Worm (Caenorhabditis elegans) whole organism, L1 larva: ENCODE results near the gene alh-9.

Experiments used
- C34B4.2 ChIP-seq: sonication (generic microtip); optimal IDR thresholded peaks from 2 replicates; lab custom pipeline; 2017; ENCODE audit warnings: mild to moderate bottlenecking, missing genetic modification characterization, missing compliant biosample characterization
- Y116A8C.19 ChIP-seq: sonication (generic microtip); optimal IDR thresholded peaks from 2 replicates; lab custom pipeline; 2016; ENCODE audit warnings: missing compliant biosample characterization, missing genetic modification characterization, borderline replicate concordance
- blmp-1 ChIP-seq: fragments of 150-350 bp; optimal IDR thresholded peaks from 2 replicates; lab custom pipeline; 2014; ENCODE audit warnings: missing biosample characterization, missing genetic modification characterization
- ceh-63 ChIP-seq: fragments of 200-800 bp; sonication (Bioruptor generic); optimal IDR thresholded peaks from 2 replicates; lab custom pipeline; 2018; ENCODE audit warnings: mild to moderate bottlenecking, missing genetic modification characterization, missing compliant biosample characterization
- ceh-8 ChIP-seq: fragments of 200-800 bp; sonication (Bioruptor generic); optimal IDR thresholded peaks from 2 replicates; lab custom pipeline; 2018; ENCODE audit warnings: mild to moderate bottlenecking, missing genetic modification characterization, moderate library complexity, missing compliant biosample characterization
- ces-1 ChIP-seq: fragments of 150-350 bp; optimal IDR thresholded peaks from 2 replicates; lab custom pipeline; 2014; ENCODE audit warnings: missing biosample characterization, missing genetic modification reagents, missing genetic modification characterization
- dpl-1 ChIP-seq, 3 experiments: fragments of 150-350 bp in 2 of 3; sonication (generic microtip) in 1 of 3; optimal IDR thresholded peaks; 2 replicates each; lab custom pipeline; 2014 to 2017; ENCODE audit warnings: missing biosample characterization in 3 of 3, missing genetic modification characterization in 3 of 3, missing genetic modification reagents in 3 of 3
- dsc-1 ChIP-seq: sonication (generic microtip); optimal IDR thresholded peaks from 2 replicates; lab custom pipeline; 2016; ENCODE audit warnings: mild to moderate bottlenecking, missing genetic modification characterization, missing compliant biosample characterization
- efl-1 ChIP-seq, 4 experiments: fragments of 150-350 bp; optimal IDR thresholded peaks in 3 of 4; peaks in 1 of 4; 1 replicate in 1 of 4; 2 replicates in 3 of 4; lab custom pipeline; 2014; ENCODE audit warnings: missing biosample characterization in 2 of 4, missing genetic modification characterization in 2 of 4, missing genetic modification reagents in 2 of 4
- efl-3 ChIP-seq: fragments of 200-800 bp; sonication (Bioruptor generic); optimal IDR thresholded peaks from 2 replicates; lab custom pipeline; 2018; ENCODE audit warnings: mild to moderate bottlenecking, missing genetic modification characterization, missing compliant biosample characterization
- egl-27 ChIP-seq, 2 experiments: fragments of 150-350 bp in 1 of 2; sonication (generic microtip); optimal IDR thresholded peaks; 3 replicates each; lab custom pipeline; 2017 to 2018; ENCODE audit warnings: missing biosample characterization in 2 of 2, missing genetic modification characterization in 2 of 2, missing genetic modification reagents in 2 of 2
- elt-2 ChIP-seq: sonication (generic microtip); optimal IDR thresholded peaks from 2 replicates; lab custom pipeline; 2016; ENCODE audit warnings: missing genetic modification characterization, mild to moderate bottlenecking, inconsistent platforms, missing compliant biosample characterization, missing genetic modification reagents
- elt-3 ChIP-seq, 6 experiments: fragments of 150-350 bp in 1 of 6; sonication (generic microtip); optimal IDR thresholded peaks; 2 replicates each; lab custom pipeline; 2017 to 2018; ENCODE audit warnings: missing biosample characterization in 6 of 6, missing genetic modification characterization in 6 of 6, inconsistent platforms in 1 of 6
- ets-5 ChIP-seq: fragments of 200-800 bp; sonication (Bioruptor generic); IDR thresholded peaks from 2 replicates; pipeline ENCODE4 v1.3.6; 2022; ENCODE audit warnings: missing genetic modification characterization, missing compliant biosample characterization
- fkh-10 ChIP-seq: sonication (generic microtip); optimal IDR thresholded peaks from 2 replicates; lab custom pipeline; 2017; ENCODE audit warnings: missing biosample characterization, missing genetic modification reagents, missing genetic modification characterization
- fkh-8 ChIP-seq: sonication (generic microtip); optimal IDR thresholded peaks from 2 replicates; lab custom pipeline; 2016; ENCODE audit warnings: mild to moderate bottlenecking, missing genetic modification characterization, missing compliant biosample characterization
- grh-1 ChIP-seq: fragments of 200-800 bp; sonication (Bioruptor generic); IDR thresholded peaks from 2 replicates; pipeline ENCODE4 v1.3.6; 2022; ENCODE audit warnings: missing genetic modification reagents, missing genetic modification characterization, missing compliant biosample characterization
- hlh-17 ChIP-seq: fragments of 200-800 bp; sonication (Bioruptor generic); optimal IDR thresholded peaks from 2 replicates; lab custom pipeline; 2018; ENCODE audit warnings: missing genetic modification characterization, mild to moderate bottlenecking, missing compliant biosample characterization, moderate library complexity, borderline replicate concordance
- hlh-4 ChIP-seq: sonication (generic microtip); optimal IDR thresholded peaks from 2 replicates; lab custom pipeline; 2016; ENCODE audit warnings: mild to moderate bottlenecking, missing genetic modification characterization, missing compliant biosample characterization
- jun-1 ChIP-seq: fragments of 150-350 bp; optimal IDR thresholded peaks from 2 replicates; lab custom pipeline; 2014; ENCODE audit warnings: missing biosample characterization, missing genetic modification reagents, missing genetic modification characterization
- lin-13 ChIP-seq: fragments of 150-350 bp; optimal IDR thresholded peaks from 2 replicates; lab custom pipeline; 2014; ENCODE audit warnings: missing biosample characterization, missing genetic modification reagents, missing genetic modification characterization
- lin-14 ChIP-seq: fragments of 200-800 bp; sonication (Bioruptor generic); optimal IDR thresholded peaks from 2 replicates; lab custom pipeline; 2018; ENCODE audit warnings: mild to moderate bottlenecking, missing genetic modification characterization, moderate library complexity, missing compliant biosample characterization
- lin-35 ChIP-seq, 2 experiments: fragments of 150-350 bp; optimal IDR thresholded peaks; 2 replicates each; lab custom pipeline; 2014; ENCODE audit warnings: missing biosample characterization in 2 of 2, missing genetic modification characterization in 2 of 2, missing genetic modification reagents in 2 of 2
- lir-3 ChIP-seq: sonication (generic microtip); optimal IDR thresholded peaks from 2 replicates; lab custom pipeline; 2016; ENCODE audit warnings: mild to moderate bottlenecking, missing genetic modification characterization, moderate library complexity, missing compliant biosample characterization; ENCODE audit not compliant: poor library complexity
- lsy-2 ChIP-seq, 2 experiments: fragments of 150-350 bp; optimal IDR thresholded peaks; 2 replicates each; lab custom pipeline; 2014; ENCODE audit warnings: missing biosample characterization in 2 of 2, missing genetic modification characterization in 2 of 2
- mdl-1 ChIP-seq, 2 experiments: fragments of 150-350 bp; optimal IDR thresholded peaks; 2 replicates each; lab custom pipeline; 2014 to 2017; ENCODE audit warnings: missing biosample characterization in 2 of 2, missing genetic modification characterization in 2 of 2, inconsistent platforms in 1 of 2
- mef-2 ChIP-seq: fragments of 150-350 bp; optimal IDR thresholded peaks from 2 replicates; lab custom pipeline; 2014; ENCODE audit warnings: missing biosample characterization, missing genetic modification characterization
- mep-1 ChIP-seq: fragments of 150-350 bp; optimal IDR thresholded peaks from 2 replicates; lab custom pipeline; 2014; ENCODE audit warnings: missing biosample characterization, missing genetic modification characterization
- nhr-11 ChIP-seq: fragments of 150-350 bp; optimal IDR thresholded peaks from 2 replicates; lab custom pipeline; 2014; ENCODE audit warnings: missing biosample characterization, missing genetic modification characterization
- nhr-12 ChIP-seq: sonication (generic microtip); optimal IDR thresholded peaks from 2 replicates; lab custom pipeline; 2017; ENCODE audit warnings: missing biosample characterization, missing genetic modification characterization
- nhr-19 ChIP-seq: fragments of 200-800 bp; sonication (Bioruptor generic); conservative IDR thresholded peaks from 2 replicates; pipeline ENCODE4 v1.3.6; 2022; ENCODE audit warnings: missing genetic modification characterization, missing compliant biosample characterization
- nhr-71 ChIP-seq: sonication (generic microtip); optimal IDR thresholded peaks from 2 replicates; lab custom pipeline; 2016; ENCODE audit warnings: mild to moderate bottlenecking, missing genetic modification characterization, moderate library complexity, missing compliant biosample characterization
- nhr-76 ChIP-seq: sonication (generic microtip); optimal IDR thresholded peaks from 2 replicates; lab custom pipeline; 2017; ENCODE audit warnings: missing biosample characterization, missing genetic modification characterization
- nhr-77 ChIP-seq: fragments of 150-350 bp; optimal IDR thresholded peaks from 2 replicates; lab custom pipeline; 2014; ENCODE audit warnings: missing biosample characterization, missing genetic modification characterization
- nhr-85 ChIP-seq: sonication (generic microtip); peaks from one replicate; lab custom pipeline; 2016; ENCODE audit warnings: missing genetic modification characterization, inconsistent platforms, missing compliant biosample characterization
- pag-3 ChIP-seq: sonication (generic microtip); optimal IDR thresholded peaks from 2 replicates; lab custom pipeline; 2017; ENCODE audit warnings: missing genetic modification characterization, mild to moderate bottlenecking, missing compliant biosample characterization, antibody characterized with exemption, borderline replicate concordance; ENCODE audit not compliant: insufficient read depth
- pqm-1 ChIP-seq: sonication (generic microtip); optimal IDR thresholded peaks from 3 replicates; lab custom pipeline; 2017; ENCODE audit warnings: missing biosample characterization, missing genetic modification characterization
- rnt-1 ChIP-seq: sonication (generic microtip); optimal IDR thresholded peaks from 2 replicates; lab custom pipeline; 2016; ENCODE audit warnings: mild to moderate bottlenecking, missing genetic modification characterization, moderate library complexity, missing compliant biosample characterization
- snpc-4 ChIP-seq: fragments of 150-350 bp; optimal IDR thresholded peaks from 2 replicates; lab custom pipeline; 2014; ENCODE audit warnings: missing biosample characterization, missing genetic modification characterization
- snu-23 ChIP-seq: sonication (generic microtip); optimal IDR thresholded peaks from 2 replicates; lab custom pipeline; 2016; ENCODE audit warnings: missing genetic modification characterization, missing compliant biosample characterization
- sox-4 ChIP-seq: sonication (generic microtip); optimal IDR thresholded peaks from 2 replicates; lab custom pipeline; 2016; ENCODE audit warnings: missing genetic modification characterization, missing compliant biosample characterization
- sptf-1 ChIP-seq: fragments of 150-350 bp; optimal IDR thresholded peaks from 2 replicates; lab custom pipeline; 2014; ENCODE audit warnings: missing biosample characterization, missing genetic modification characterization
- swsn-7 ChIP-seq: sonication (generic microtip); optimal IDR thresholded peaks from 2 replicates; lab custom pipeline; 2016; ENCODE audit warnings: missing genetic modification characterization, missing compliant biosample characterization
- tbx-2 ChIP-seq: sonication (generic microtip); optimal IDR thresholded peaks from 2 replicates; lab custom pipeline; 2016; ENCODE audit warnings: missing genetic modification characterization, missing compliant biosample characterization
- tlp-1 ChIP-seq: fragments of 150-350 bp; optimal IDR thresholded peaks from 2 replicates; lab custom pipeline; 2014; ENCODE audit warnings: missing biosample characterization, missing genetic modification characterization
- unc-30 ChIP-seq: sonication (generic microtip); optimal IDR thresholded peaks from 2 replicates; lab custom pipeline; 2017; ENCODE audit warnings: missing biosample characterization, missing genetic modification characterization
- unc-62 ChIP-seq: fragments of 150-350 bp; optimal IDR thresholded peaks from 2 replicates; lab custom pipeline; 2014; ENCODE audit warnings: missing biosample characterization, missing genetic modification reagents, missing genetic modification characterization
- unc-86 ChIP-seq: sonication (generic microtip); optimal IDR thresholded peaks from 2 replicates; lab custom pipeline; 2016; ENCODE audit warnings: missing genetic modification characterization, missing compliant biosample characterization
- unc-98 ChIP-seq: fragments of 200-800 bp; sonication (Bioruptor generic); IDR thresholded peaks from 2 replicates; pipeline ENCODE4 v1.3.6; 2022; ENCODE audit warnings: missing genetic modification characterization, missing compliant biosample characterization
- zag-1 ChIP-seq: fragments of 150-350 bp; optimal IDR thresholded peaks from 2 replicates; lab custom pipeline; 2014; ENCODE audit warnings: missing biosample characterization, missing genetic modification characterization
- zip-4 ChIP-seq: fragments of 200-800 bp; sonication (Bioruptor generic); optimal IDR thresholded peaks from 2 replicates; lab custom pipeline; 2018; ENCODE audit warnings: mild to moderate bottlenecking, missing genetic modification characterization, moderate library complexity, missing compliant biosample characterization
- ztf-4 ChIP-seq: fragments of 150-350 bp; optimal IDR thresholded peaks from 2 replicates; lab custom pipeline; 2014; ENCODE audit warnings: missing biosample characterization, missing genetic modification characterization

Gene alh-9

ce11 chrIII:5843662-5844061 is 12.2 kb upstream of the alh-9 start (continued):
- peak; percentile 55 for TF ChIP-seq tbx-2 (tag; lab: Kevin White, UChicago)
- no peak for TF ChIP-seq pqm-1 (tag; lab: Kevin White, UChicago)
- 0 out of 2 replicates have a peak, but pooled peaks have one; percentile 2 for TF ChIP-seq nhr-19
- peak; percentile 10 for TF ChIP-seq fkh-8 (tag; lab: Kevin White, UChicago)
- no peak for TF ChIP-seq ceh-63 (GFP tag; lab: Kevin White, UChicago)
- no peak for TF ChIP-seq egl-27 (tag; optimal IDR thresholded peaks at IDR 0.05; lab: Kevin White, UChicago)
- TF ChIP-seq ztf-4, result no peak
- no peak for TF ChIP-seq zag-1
- TF ChIP-seq nhr-85 (tag; lab: Kevin White, UChicago), result no peak
- no peak for TF ChIP-seq unc-98 (GFP tag; lab: Robert Waterston, UW)
- TF ChIP-seq efl-3 (GFP tag; lab: Kevin White, UChicago), result no peak
- TF ChIP-seq snu-23, result no peak
- no peak for TF ChIP-seq blmp-1 (tag; lab: Kevin White, UChicago)
- no peak for TF ChIP-seq unc-86 (tag; lab: Kevin White, UChicago)
- no peak for TF ChIP-seq lir-3 (tag; lab: Kevin White, UChicago)
- no peak for TF ChIP-seq unc-62 (GFP tag; lab: Kevin White, UChicago)
- no peak for TF ChIP-seq nhr-11 (tag; lab: Kevin White, UChicago)
- TF ChIP-seq mdl-1 (tag; optimal IDR thresholded peaks at IDR 0.05; lab: Kevin White, UChicago), result peak in 1 of 2 experiments; percentile 62
- no peak for TF ChIP-seq jun-1
- peak; percentile 18 for TF ChIP-seq rnt-1 (tag; lab: Kevin White, UChicago)
- TF ChIP-seq nhr-77 (tag; lab: Kevin White, UChicago), result peak; percentile 11
- TF ChIP-seq elt-2 (tag; lab: Kevin White, UChicago), result no peak
- no peak for TF ChIP-seq mef-2
- TF ChIP-seq efl-1 (optimal IDR thresholded peaks at IDR 0.05; lab: Kevin White, UChicago), result peak in 1 of 2 experiments; percentile 4
- peak in 1 of 2 experiments; percentile 94 for TF ChIP-seq efl-1 (GFP tag; optimal IDR thresholded peaks at IDR 0.05 in 1 of 2; lab: Kevin White, UChicago)
- no peak for TF ChIP-seq hlh-4 (tag; lab: Kevin White, UChicago)
- no peak for TF ChIP-seq tlp-1 (tag; lab: Kevin White, UChicago)
- TF ChIP-seq unc-30 (tag; lab: Kevin White, UChicago), result no peak
- TF ChIP-seq ces-1 (GFP tag; lab: Kevin White, UChicago), result no peak
- no peak for TF ChIP-seq ceh-8 (GFP tag; lab: Kevin White, UChicago)
- no peak for TF ChIP-seq Y116A8C.19 (tag; lab: Kevin White, UChicago)
- TF ChIP-seq elt-3 (tag; optimal IDR thresholded peaks at IDR 0.05; lab: Kevin White, UChicago), result no peak
- TF ChIP-seq C34B4.2 (tag; lab: Kevin White, UChicago), result no peak
- TF ChIP-seq dpl-1 (GFP tag; optimal IDR thresholded peaks at IDR 0.05; lab: Kevin White, UChicago), result no peak
- TF ChIP-seq mep-1 (tag; lab: Kevin White, UChicago), result peak; percentile 40
- no peak for TF ChIP-seq sox-4 (tag; lab: Kevin White, UChicago)
- TF ChIP-seq ets-5 (GFP tag; lab: Robert Waterston, UW), result no peak
- no peak for TF ChIP-seq lin-35 (GFP tag; optimal IDR thresholded peaks at IDR 0.05; lab: Kevin White, UChicago)
- TF ChIP-seq hlh-17 (GFP tag; lab: Kevin White, UChicago), result no peak
- no peak for TF ChIP-seq lin-13 (GFP tag; lab: Kevin White, UChicago)
- no peak for TF ChIP-seq zip-4
- TF ChIP-seq snpc-4 (tag; lab: Kevin White, UChicago), result no peak
- TF ChIP-seq fkh-10 (GFP tag; lab: Kevin White, UChicago), result no peak
- no peak for TF ChIP-seq nhr-12 (tag; lab: Kevin White, UChicago)
- no peak for TF ChIP-seq grh-1
- no peak for TF ChIP-seq dsc-1 (tag; lab: Kevin White, UChicago)
- no peak for TF ChIP-seq sptf-1 (tag; lab: Kevin White, UChicago)
- TF ChIP-seq pag-3 (tag; lab: Kevin White, UChicago), result no peak
- TF ChIP-seq lsy-2 (tag; optimal IDR thresholded peaks at IDR 0.05; lab: Kevin White, UChicago), result peak in 1 of 2 experiments; percentile 31
- peak; percentile 75 for TF ChIP-seq lin-14
- peak; percentile 70 for TF ChIP-seq nhr-71
- TF ChIP-seq nhr-76 (tag; lab: Kevin White, UChicago), result no peak
- TF ChIP-seq swsn-7 (tag; lab: Kevin White, UChicago), result no peak
